Fruit fly (Drosophila melanogaster): Measurements from ENCODE around the gene nmd.

The nmd gene

DNA sequence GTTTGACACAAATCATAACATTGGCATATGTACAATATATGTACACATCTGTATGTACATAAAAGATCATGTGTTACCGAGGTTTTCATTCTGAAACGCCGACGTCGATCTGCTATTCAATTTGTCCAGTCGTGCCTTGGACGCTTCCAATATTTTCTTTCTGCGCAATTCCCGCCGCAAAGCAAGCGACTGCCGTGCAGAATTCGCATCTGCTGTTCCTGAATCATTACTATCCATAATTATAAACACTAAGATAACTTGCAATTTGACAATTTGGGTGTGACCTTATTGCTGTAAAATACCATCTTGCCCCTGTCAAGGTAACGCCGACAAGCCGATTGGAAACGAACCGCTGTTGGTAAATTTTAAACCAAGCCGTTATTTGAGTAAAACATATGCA, 8.1 kb upstream of the nmd start (continued):
- no peak for TF ChIP-seq Xrp1 (GFP tag; IDR thresholded peaks at IDR 0.05)
- TF ChIP-seq lbe (GFP tag; optimal IDR thresholded peaks at IDR 0.05), result no peak
- TF ChIP-seq CG6791 (GFP tag; IDR thresholded peaks at IDR 0.05; ENCODE audit: partially characterized antibody), result 0 out of 3 replicates have a peak, but pooled peaks have one; percentile 36
- peak; percentile 52 for TF ChIP-seq BEAF-32 (GFP tag; optimal IDR thresholded peaks at IDR 0.05)
- peak; percentile 76 for TF ChIP-seq CG4617 (GFP tag; optimal IDR thresholded peaks at IDR 0.05; ENCODE audit: borderline replicate concordance)
- 0 out of 2 replicates have a peak, but pooled peaks have one; percentile 24 for TF ChIP-seq hbn (GFP tag; IDR thresholded peaks at IDR 0.05; ENCODE audit: partially characterized antibody)
- TF ChIP-seq sna (GFP tag; IDR thresholded peaks at IDR 0.05; ENCODE audit: partially characterized antibody), result no peak
- no peak for TF ChIP-seq CG14860 (GFP tag; IDR thresholded peaks at IDR 0.05; ENCODE audit: partially characterized antibody)
- TF ChIP-seq amos (GFP tag; IDR thresholded peaks at IDR 0.05; ENCODE audit: partially characterized antibody), result peak; percentile 27; the same call in 1 of the 2 replicates
- TF ChIP-seq mld (GFP tag; IDR thresholded peaks at IDR 0.05; ENCODE audit: partially characterized antibody), result no peak
- TF ChIP-seq Ets65A (GFP tag), result peak; percentile 54
- no peak for TF ChIP-seq repo (GFP tag; optimal IDR thresholded peaks at IDR 0.05)
- peak; percentile 31 for TF ChIP-seq E2f2 (GFP tag; IDR thresholded peaks at IDR 0.05)
- TF ChIP-seq CG11560 (tag; IDR thresholded peaks at IDR 0.05), result no peak
- peak; percentile 46; the same call in 1 of the 3 replicates for TF ChIP-seq row (GFP tag; IDR thresholded peaks at IDR 0.05)
- peak; percentile 12 for TF ChIP-seq sug (tag; optimal IDR thresholded peaks at IDR 0.05)
- TF ChIP-seq Elba2 (GFP tag; optimal IDR thresholded peaks at IDR 0.05), result peak; percentile 27
- no peak for TF ChIP-seq CG8290 (GFP tag; optimal IDR thresholded peaks at IDR 0.05)
- peak in 1 of 2 experiments; percentile 4 for TF ChIP-seq CG8290 (tag; optimal IDR thresholded peaks at IDR 0.05)
- TF ChIP-seq Aef1 (GFP tag; IDR thresholded peaks at IDR 0.05), result no peak
- TF ChIP-seq Pdp1 (GFP tag; optimal IDR thresholded peaks at IDR 0.05), result peak in 1 of 2 experiments; percentile 23
- TF ChIP-seq PHDP (tag; optimal IDR thresholded peaks at IDR 0.05), result no peak
- peak; percentile 41 for TF ChIP-seq Dp (GFP tag; optimal IDR thresholded peaks at IDR 0.05)
- no peak for TF ChIP-seq CG18011 (GFP tag; optimal IDR thresholded peaks at IDR 0.05)
- TF ChIP-seq D (optimal IDR thresholded peaks at IDR 0.05), result no peak
- no peak for TF ChIP-seq D (GFP tag; optimal IDR thresholded peaks at IDR 0.05)
- no peak for TF ChIP-seq CG7357 (GFP tag; IDR thresholded peaks at IDR 0.05)
- no peak for TF ChIP-seq sim (GFP tag; IDR thresholded peaks at IDR 0.05)
- TF ChIP-seq Dll (GFP tag; IDR thresholded peaks at IDR 0.05; ENCODE audit: partially characterized antibody), result peak; percentile 42; the same call in 1 of the 4 replicates
- no peak for TF ChIP-seq Hand (GFP tag; optimal IDR thresholded peaks at IDR 0.05)
- no peak for TF ChIP-seq CG31441 (GFP tag; IDR thresholded peaks at IDR 0.05)
- peak; percentile 43 for TF ChIP-seq Med (GFP tag)
- TF ChIP-seq exex (tag; optimal IDR thresholded peaks at IDR 0.05), result peak; percentile 23
- TF ChIP-seq CG12659 (GFP tag; optimal IDR thresholded peaks at IDR 0.05), result peak; percentile 62
- TF ChIP-seq bsh (GFP tag; optimal IDR thresholded peaks at IDR 0.05), result no peak
- TF ChIP-seq CG12299 (tag; optimal IDR thresholded peaks at IDR 0.05), result no peak
- no peak for TF ChIP-seq dpn (GFP tag; optimal IDR thresholded peaks at IDR 0.05)
- TF ChIP-seq CG3995 (GFP tag; optimal IDR thresholded peaks at IDR 0.05), result peak; percentile 10
- TF ChIP-seq CG10431 (GFP tag; optimal IDR thresholded peaks at IDR 0.05), result no peak
- TF ChIP-seq CG3281 (GFP tag; optimal IDR thresholded peaks at IDR 0.05), result no peak
- TF ChIP-seq Dek (tag; optimal IDR thresholded peaks at IDR 0.05), result no peak
- no peak for TF ChIP-seq Bteb2 (GFP tag; optimal IDR thresholded peaks at IDR 0.05)
- no peak for TF ChIP-seq btn (GFP tag; optimal IDR thresholded peaks at IDR 0.05)
- peak; percentile 37 for TF ChIP-seq CG15514 (GFP tag; optimal IDR thresholded peaks at IDR 0.05)
- TF ChIP-seq CG10462 (GFP tag; optimal IDR thresholded peaks at IDR 0.05), result no peak
- peak; percentile 10 for TF ChIP-seq wek (GFP tag; optimal IDR thresholded peaks at IDR 0.05)
- no peak for TF ChIP-seq twi (tag; optimal IDR thresholded peaks at IDR 0.05)
- no peak for TF ChIP-seq kni (GFP tag; optimal IDR thresholded peaks at IDR 0.05)
- TF ChIP-seq Scr (GFP tag; IDR thresholded peaks at IDR 0.05; ENCODE audit: partially characterized antibody), result peak; percentile 33; the same call in 1 of the 2 replicates
- no peak for TF ChIP-seq ab (GFP tag; optimal IDR thresholded peaks at IDR 0.05)
